Fruit fly (Drosophila melanogaster) whole organism, pupa: ENCODE data around the gene RpS26.

ENCODE experiments used
- CG10348 ChIP-seq: fragments of 200-800 bp; sonication (Bioruptor generic); IDR thresholded peaks from 2 replicates; pipeline ENCODE4 v1.3.6; 2022; ENCODE audit warnings: missing biosample characterization, missing genetic modification characterization
- CG13204 ChIP-seq: fragments of 200-800 bp; sonication (Bioruptor generic); optimal IDR thresholded peaks from 2 replicates; lab custom pipeline; 2018; ENCODE audit warnings: missing biosample characterization, mild to moderate bottlenecking, missing genetic modification characterization, moderate library complexity
- CG14655 ChIP-seq: fragments of 200-800 bp; sonication (Bioruptor generic); optimal IDR thresholded peaks from 3 replicates; lab custom pipeline; 2017; ENCODE audit warnings: mild to moderate bottlenecking, missing biosample characterization, missing genetic modification reagents, missing genetic modification characterization
- CG34367 ChIP-seq: fragments of 200-800 bp; sonication (Bioruptor generic); optimal IDR thresholded peaks from 2 replicates; lab custom pipeline; 2018; ENCODE audit warnings: missing biosample characterization, mild to moderate bottlenecking, missing genetic modification characterization
- CG8159 ChIP-seq: fragments of 200-800 bp; sonication (Bioruptor generic); optimal IDR thresholded peaks from 3 replicates; lab custom pipeline; 2018; ENCODE audit warnings: missing biosample characterization, mild to moderate bottlenecking, missing genetic modification characterization, moderate library complexity
- CG8301 ChIP-seq: fragments of 200-800 bp; sonication (Bioruptor generic); optimal IDR thresholded peaks from 2 replicates; lab custom pipeline; 2018; ENCODE audit warnings: missing biosample characterization, mild to moderate bottlenecking, missing genetic modification characterization
- D1 ChIP-seq: fragments of 200-800 bp; sonication (Bioruptor generic); optimal IDR thresholded peaks from 2 replicates; lab custom pipeline; 2018; ENCODE audit warnings: missing biosample characterization, mild to moderate bottlenecking, missing genetic modification characterization, moderate library complexity
- EcR ChIP-seq: fragments of 200-800 bp; sonication (Bioruptor generic); optimal IDR thresholded peaks from 3 replicates; lab custom pipeline; 2019; ENCODE audit warnings: missing biosample characterization, missing genetic modification characterization, mild to moderate bottlenecking, moderate library complexity, missing genetic modification reagents
- Pif1B ChIP-seq: fragments of 200-800 bp; sonication (Bioruptor generic); optimal IDR thresholded peaks from 3 replicates; lab custom pipeline; 2016; ENCODE audit warnings: missing biosample characterization, missing genetic modification characterization
- Snoo ChIP-seq: fragments of 200-800 bp; sonication (Bioruptor generic); optimal IDR thresholded peaks from 3 replicates; lab custom pipeline; 2017; ENCODE audit warnings: missing biosample characterization, mild to moderate bottlenecking, missing genetic modification characterization, inconsistent platforms
- fd96Ca ChIP-seq: fragments of 200-800 bp; sonication (Bioruptor generic); IDR thresholded peaks from 3 replicates; pipeline ENCODE4 v1.3.6; 2022; ENCODE audit warnings: missing biosample characterization, missing genetic modification characterization

dm6 chr2L:18484382-18485050, 41.4 kb upstream of the RpS26 start, which contains the start of gene CG10283:
- TF ChIP-seq CG13204 (GFP tag; lab: Kevin White, UChicago) (peak; percentile 39), CG8301 (tag; lab: Kevin White, UChicago) (peak; percentile 18), D1 (tag; lab: Kevin White, UChicago) (no peak), fd96Ca (GFP tag; lab: Robert Waterston, UW) (no peak), EcR (GFP tag; lab: Kevin White, UChicago) (peak; percentile 16), CG34367 (tag; lab: Kevin White, UChicago) (peak; percentile 5), CG14655 (GFP tag; lab: Kevin White, UChicago) (no peak), Snoo (tag; lab: Kevin White, UChicago) (no peak), Pif1B (GFP tag; lab: Kevin White, UChicago) (peak; percentile 41), CG10348 (GFP tag; lab: Robert Waterston, UW) (no peak), CG8159 (peak; percentile 49)
